Worm (Caenorhabditis elegans): ENCODE measurements around the gene F37C12.21.

F37C12.21 gene

DNA sequence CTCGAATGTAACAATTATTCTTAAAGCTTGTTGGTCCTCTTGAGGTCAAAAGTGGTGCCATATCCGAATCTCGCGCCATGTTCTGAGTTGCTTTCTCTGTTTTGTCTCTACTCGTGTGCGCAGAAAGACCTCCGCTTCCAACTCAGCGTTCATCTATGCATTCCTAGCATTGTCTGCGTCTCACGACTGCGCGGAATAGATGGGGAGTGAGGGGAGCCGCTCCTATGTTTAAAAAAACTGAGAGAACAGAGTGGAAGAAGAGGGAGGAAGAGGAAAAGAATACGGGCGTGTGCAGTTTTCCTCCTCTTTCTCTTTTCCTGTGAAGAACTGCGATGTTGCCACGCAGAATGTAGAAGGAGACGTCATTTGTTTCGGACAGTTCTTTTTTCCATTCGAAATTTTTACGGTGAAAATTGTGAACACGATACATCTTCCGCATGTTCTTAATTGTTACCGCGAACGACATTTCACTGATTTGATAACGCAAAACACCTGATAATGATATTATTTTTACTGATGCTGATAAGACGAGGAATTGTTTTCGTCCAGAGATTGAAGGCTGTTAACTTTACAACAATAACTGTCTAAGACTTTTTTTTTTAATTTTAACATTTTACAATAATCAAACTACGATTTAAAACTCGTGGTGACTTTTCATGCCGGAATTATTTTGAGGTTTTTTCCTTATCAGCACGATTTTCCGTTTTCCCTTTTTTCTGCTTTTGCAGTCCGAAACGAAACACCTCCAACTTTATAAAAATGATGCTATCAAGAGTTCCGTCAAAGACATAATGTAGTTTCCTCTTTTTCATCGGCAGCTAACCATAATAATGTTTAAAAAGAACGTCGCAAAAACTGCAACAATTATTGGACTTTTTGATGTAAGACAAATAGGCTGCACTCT lies 21.2 kb upstream of the F37C12.21 start (continued):
- TF ChIP-seq Y48G9A.11 (GFP tag; IDR thresholded peaks at IDR 0.05) (no peak), nhr-6 (tag; optimal IDR thresholded peaks at IDR 0.05) (peak; percentile 29), mdl-1 (tag; optimal IDR thresholded peaks at IDR 0.05) (peak in 1 of 2 experiments; percentile 41), set-16 (GFP tag; IDR thresholded peaks at IDR 0.05) (peak; percentile 31), fkh-10 (GFP tag; optimal IDR thresholded peaks at IDR 0.05) (peak; percentile 21), jun-1 (tag; optimal IDR thresholded peaks at IDR 0.05) (peak; percentile 2), F37D6.2 (tag; optimal IDR thresholded peaks at IDR 0.05) (peak; percentile 9), madf-9 (GFP tag; conservative IDR thresholded peaks at IDR 0.05) (0 out of 2 replicates have a peak, but pooled peaks have one; percentile 23), daf-16 (GFP tag; optimal IDR thresholded peaks at IDR 0.05) (no peak), daf-16 (tag; optimal IDR thresholded peaks at IDR 0.05) (peak; percentile 74), nhr-48 (tag; optimal IDR thresholded peaks at IDR 0.05) (no peak), dmd-6 (GFP tag; IDR thresholded peaks at IDR 0.05) (peak; percentile 45), T26A8.4 (GFP tag; IDR thresholded peaks at IDR 0.05) (no peak), mes-2 (tag; optimal IDR thresholded peaks at IDR 0.05; ENCODE audit: poor library complexity, severe bottlenecking) (peak; percentile 51)

DNA sequence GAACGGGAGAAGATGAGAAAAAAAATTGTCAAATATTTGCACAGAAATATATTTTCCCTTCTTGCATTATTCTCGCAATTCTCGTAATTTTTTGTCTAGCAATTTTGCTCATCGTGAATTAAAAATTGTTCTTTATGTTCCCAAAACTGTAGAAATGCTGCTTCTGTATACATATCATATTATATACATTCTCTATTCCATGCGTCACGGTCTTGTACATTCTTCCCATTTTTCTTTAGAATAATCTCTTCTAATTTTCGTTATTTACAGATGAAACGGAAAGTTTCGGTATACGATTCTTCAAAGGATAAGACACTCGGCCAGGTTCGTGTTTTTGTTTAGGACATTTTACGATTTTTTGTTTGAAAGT lies 20.6 kb upstream of the F37C12.21 start, which contains the start of gene acs-4:
Gene acs-4, plus strand, starts transcription at position 271 of the 370 bp plus-strand sequence.
- TF ChIP-seq unc-62 (GFP tag; optimal IDR thresholded peaks at IDR 0.05 in 1 of 2) = peak in 1 of 2 experiments; percentile 53
- TF ChIP-seq unc-62 (tag; optimal IDR thresholded peaks at IDR 0.05) = no peak
- TF ChIP-seq tag-97 (GFP tag; IDR thresholded peaks at IDR 0.05) = no peak

DNA sequence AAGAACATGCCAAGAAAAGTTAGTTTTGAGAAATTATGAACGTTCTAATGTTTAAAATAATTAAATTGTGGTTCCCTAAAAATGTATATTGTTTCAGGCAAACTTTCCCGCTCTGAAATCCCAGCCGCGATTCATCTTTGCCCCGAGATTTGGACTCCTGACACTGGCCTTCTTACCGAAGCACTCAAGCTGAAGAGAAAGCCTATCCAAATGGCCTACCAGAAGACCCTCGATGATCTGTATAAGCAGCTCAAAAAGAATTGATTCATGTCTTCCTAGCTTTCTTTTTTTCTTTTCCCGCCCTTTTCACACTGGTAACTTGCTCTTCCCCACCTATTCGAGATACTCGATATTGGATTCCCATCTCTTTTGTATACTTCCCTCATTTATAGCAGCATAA lies 18.1 kb upstream of the F37C12.21 start:
- TF ChIP-seq aha-1 (tag) (peak; percentile 81), ceh-28 (tag; optimal IDR thresholded peaks at IDR 0.05) (no peak), unc-62 (GFP tag; optimal IDR thresholded peaks at IDR 0.05 in 1 of 2) (peak in 1 of 2 experiments; percentile 90), unc-62 (tag; optimal IDR thresholded peaks at IDR 0.05) (no peak)

DNA sequence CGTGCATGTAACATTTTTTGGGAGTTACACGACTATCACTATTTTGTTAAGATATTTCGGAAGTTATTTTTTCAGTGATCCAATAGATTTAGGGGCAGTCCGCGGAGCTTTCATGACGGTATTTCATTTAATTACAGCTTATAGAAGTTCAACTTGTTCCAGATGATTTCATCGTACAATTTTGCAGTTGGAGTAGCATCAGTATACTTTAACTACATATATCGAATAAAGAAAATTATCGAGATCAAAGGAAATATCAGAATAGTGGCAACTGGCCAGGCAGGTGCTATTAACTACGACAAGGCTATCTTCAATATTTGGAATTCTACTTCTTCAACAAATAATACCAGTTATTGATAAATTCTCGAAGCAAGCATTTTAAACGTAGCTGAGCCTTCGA lies 9.7 kb upstream of the F37C12.21 start:
- 0 out of 2 replicates have a peak, but pooled peaks have one; percentile 41 for TF ChIP-seq Y105C5A.15 (GFP tag; IDR thresholded peaks at IDR 0.05)
- TF ChIP-seq unc-130 (GFP tag; optimal IDR thresholded peaks at IDR 0.05) = no peak
- TF ChIP-seq ctbp-1 (GFP tag; IDR thresholded peaks at IDR 0.05) = no peak
- no peak for TF ChIP-seq ztf-11 (tag; optimal IDR thresholded peaks at IDR 0.05)
- TF ChIP-seq zip-2 (tag; optimal IDR thresholded peaks at IDR 0.05) = no peak
- peak; percentile 39; the same call in 1 of the 2 replicates for TF ChIP-seq Y48G9A.11 (GFP tag; IDR thresholded peaks at IDR 0.05)
- TF ChIP-seq nhr-11 (tag; optimal IDR thresholded peaks at IDR 0.05) = no peak
- TF ChIP-seq F26F4.8 (GFP tag; conservative IDR thresholded peaks at IDR 0.05) = no peak
- no peak for TF ChIP-seq fkh-10 (GFP tag; optimal IDR thresholded peaks at IDR 0.05)
- TF ChIP-seq lin-39 (tag; optimal IDR thresholded peaks at IDR 0.05) = no peak
- no peak for TF ChIP-seq ceh-20 (GFP tag; IDR thresholded peaks at IDR 0.05)
- no peak for TF ChIP-seq saeg-2 (GFP tag; IDR thresholded peaks at IDR 0.05)
- TF ChIP-seq ceh-44 (GFP tag; IDR thresholded peaks at IDR 0.05) = no peak
- TF ChIP-seq pha-4 (GFP tag; IDR thresholded peaks at IDR 0.05) = peak; percentile 16; the same call in 1 of the 2 replicates
- no peak for TF ChIP-seq pha-4 (tag; optimal IDR thresholded peaks at IDR 0.05)
- no peak for TF ChIP-seq hif-1 (tag; optimal IDR thresholded peaks at IDR 0.05)
- no peak for TF ChIP-seq unc-62 (GFP tag; optimal IDR thresholded peaks at IDR 0.05 in 1 of 2)
- TF ChIP-seq unc-62 (tag; optimal IDR thresholded peaks at IDR 0.05) = no peak
- peak; percentile 65 for TF ChIP-seq F49E8.2 (tag; optimal IDR thresholded peaks at IDR 0.05; ENCODE audit: borderline replicate concordance)
- TF ChIP-seq tra-1 (GFP tag; IDR thresholded peaks at IDR 0.05) = no peak
- no peak for TF ChIP-seq zfp-3 (GFP tag; conservative IDR thresholded peaks at IDR 0.05)
- no peak for TF ChIP-seq mep-1 (tag; optimal IDR thresholded peaks at IDR 0.05)
- TF ChIP-seq hmg-1.1 (GFP tag; IDR thresholded peaks at IDR 0.05) = no peak
- no peak for TF ChIP-seq set-16 (GFP tag; IDR thresholded peaks at IDR 0.05)
- no peak for TF ChIP-seq ceh-82 (tag; optimal IDR thresholded peaks at IDR 0.05)
- TF ChIP-seq snpc-1.2 (GFP tag; IDR thresholded peaks at IDR 0.05) = no peak
- TF ChIP-seq nhr-77 (tag; optimal IDR thresholded peaks at IDR 0.05) = no peak
- TF ChIP-seq spr-3 (GFP tag; optimal IDR thresholded peaks at IDR 0.05) = no peak
- no peak for TF ChIP-seq lin-15B (tag; optimal IDR thresholded peaks at IDR 0.05)
- no peak for TF ChIP-seq spr-1 (tag; optimal IDR thresholded peaks at IDR 0.05)
- no peak for TF ChIP-seq dmd-6 (GFP tag; IDR thresholded peaks at IDR 0.05)

All from whole organism, L4 larva.